Worm (Caenorhabditis elegans): ENCODE results near the gene C26B9.3.

The C26B9.3 gene

ce11 chrX:5339357-5339756, 1.3 kb downstream of the C26B9.3 start:
- TF ChIP-seq ceh-13 (GFP tag; optimal IDR thresholded peaks at IDR 0.05) (no peak), tbx-37 (GFP tag; conservative IDR thresholded peaks at IDR 0.05) (no peak), tbx-11 (GFP tag; IDR thresholded peaks at IDR 0.05) (no peak), hmbx-1 (tag; optimal IDR thresholded peaks at IDR 0.05) (no peak), flt-1 (GFP tag; IDR thresholded peaks at IDR 0.05) (no peak), hmg-4 (GFP tag; optimal IDR thresholded peaks at IDR 0.05) (no peak), pes-1 (GFP tag; IDR thresholded peaks at IDR 0.05) (no peak), B0310.2 (tag; optimal IDR thresholded peaks at IDR 0.05) (no peak), hnd-1 (tag; optimal IDR thresholded peaks at IDR 0.05) (no peak), scrt-1 (GFP tag; IDR thresholded peaks at IDR 0.05) (no peak)

ce11 chrX:5339889-5340288, 1.8 kb downstream of the C26B9.3 start, which contains the start of gene C26B9.2:
Gene C26B9.2 (plus strand): TSS chrX:5340189.
- TF ChIP-seq ceh-36 (tag; optimal IDR thresholded peaks at IDR 0.05), result no peak
- TF ChIP-seq pes-1 (GFP tag; IDR thresholded peaks at IDR 0.05), result no peak
- TF ChIP-seq aly-1 (tag; optimal IDR thresholded peaks at IDR 0.05), result no peak

ce11 chrX:5342007-5342406, 3.9 kb downstream of the C26B9.3 start, which contains the start of gene C26B9.7:
Gene C26B9.7 (plus strand): TSS chrX:5342307.
- TF ChIP-seq B0310.2 (tag; optimal IDR thresholded peaks at IDR 0.05) (no peak), ceh-13 (GFP tag; optimal IDR thresholded peaks at IDR 0.05) (no peak), tra-4 (tag; optimal IDR thresholded peaks at IDR 0.05) (no peak), F13C5.2 (tag; optimal IDR thresholded peaks at IDR 0.05) (no peak), hmg-4 (GFP tag; optimal IDR thresholded peaks at IDR 0.05) (no peak), tbx-11 (GFP tag; IDR thresholded peaks at IDR 0.05) (no peak), ceh-36 (tag; optimal IDR thresholded peaks at IDR 0.05) (no peak), hnd-1 (tag; optimal IDR thresholded peaks at IDR 0.05) (no peak)

- TF ChIP-seq hmg-4 (GFP tag; optimal IDR thresholded peaks at IDR 0.05) (no peak), tbx-37 (GFP tag; conservative IDR thresholded peaks at IDR 0.05) (no peak), sea-1 (GFP tag; conservative IDR thresholded peaks at IDR 0.05) (no peak), tra-4 (tag; optimal IDR thresholded peaks at IDR 0.05) (no peak), F13C5.2 (tag; optimal IDR thresholded peaks at IDR 0.05) (no peak), scrt-1 (GFP tag; IDR thresholded peaks at IDR 0.05) (no peak), aly-1 (tag; optimal IDR thresholded peaks at IDR 0.05) (no peak), ama-1 (optimal IDR thresholded peaks at IDR 0.05) (no peak), hnd-1 (tag; optimal IDR thresholded peaks at IDR 0.05) (no peak), B0310.2 (tag; optimal IDR thresholded peaks at IDR 0.05) (no peak), ceh-13 (GFP tag; optimal IDR thresholded peaks at IDR 0.05) (no peak), tbx-11 (GFP tag; IDR thresholded peaks at IDR 0.05) (no peak), ets-7 (tag; optimal IDR thresholded peaks at IDR 0.05) (no peak), hmbx-1 (tag; optimal IDR thresholded peaks at IDR 0.05) (no peak), ceh-36 (tag; optimal IDR thresholded peaks at IDR 0.05) (no peak), flt-1 (GFP tag; IDR thresholded peaks at IDR 0.05) (no peak), pes-1 (GFP tag; IDR thresholded peaks at IDR 0.05) (no peak)
Observed at ce11 chrX:5344287-5344686, 6.2 kb downstream of the C26B9.3 start, which contains the start of gene C26B9.1. Gene C26B9.1 (plus strand): TSS chrX:5344587.

ce11 chrX:5346303-5346702, 8.2 kb downstream of the C26B9.3 start:
- TF ChIP-seq ceh-36 (tag; optimal IDR thresholded peaks at IDR 0.05) (no peak), hmg-4 (GFP tag; optimal IDR thresholded peaks at IDR 0.05) (no peak), F13C5.2 (tag; optimal IDR thresholded peaks at IDR 0.05) (no peak), tbx-37 (GFP tag; conservative IDR thresholded peaks at IDR 0.05) (no peak), flt-1 (GFP tag; IDR thresholded peaks at IDR 0.05) (no peak), hmbx-1 (tag; optimal IDR thresholded peaks at IDR 0.05) (no peak), hnd-1 (tag; optimal IDR thresholded peaks at IDR 0.05) (no peak), B0310.2 (tag; optimal IDR thresholded peaks at IDR 0.05) (no peak), ceh-13 (GFP tag; optimal IDR thresholded peaks at IDR 0.05) (no peak), tbx-11 (GFP tag; IDR thresholded peaks at IDR 0.05) (no peak), ets-7 (tag; optimal IDR thresholded peaks at IDR 0.05) (no peak), aly-1 (tag; optimal IDR thresholded peaks at IDR 0.05) (no peak), scrt-1 (GFP tag; IDR thresholded peaks at IDR 0.05) (no peak), ama-1 (optimal IDR thresholded peaks at IDR 0.05) (no peak), tra-4 (tag; optimal IDR thresholded peaks at IDR 0.05) (no peak)

- TF ChIP-seq hmg-4 (GFP tag; optimal IDR thresholded peaks at IDR 0.05), result no peak
- TF ChIP-seq scrt-1 (GFP tag; IDR thresholded peaks at IDR 0.05), result no peak
- no peak for TF ChIP-seq hmbx-1 (tag; optimal IDR thresholded peaks at IDR 0.05)
Observed at ce11 chrX:5347856-5348255, 9.8 kb downstream of the C26B9.3 start.

ce11 chrX:5348529-5349148, 10.5 kb downstream of the C26B9.3 start, which contains the start of gene syx-3:
Gene syx-3 (plus strand): TSS chrX:5349098.
- TF ChIP-seq scrt-1 (GFP tag; IDR thresholded peaks at IDR 0.05), result no peak
- TF ChIP-seq ceh-13 (GFP tag; optimal IDR thresholded peaks at IDR 0.05), result no peak
- TF ChIP-seq tra-4 (tag; optimal IDR thresholded peaks at IDR 0.05), result no peak

ce11 chrX:5354022-5354876, 16.1 kb downstream of the C26B9.3 start, which contains the start of gene pfn-2:
Gene pfn-2 (minus strand): TSS chrX:5354072.
- peak; percentile 6 for TF ChIP-seq ceh-13 (GFP tag; optimal IDR thresholded peaks at IDR 0.05)
- TF ChIP-seq scrt-1 (GFP tag; IDR thresholded peaks at IDR 0.05), result no peak
- TF ChIP-seq F13C5.2 (tag; optimal IDR thresholded peaks at IDR 0.05), result peak; percentile 40
- TF ChIP-seq sea-1 (GFP tag; conservative IDR thresholded peaks at IDR 0.05), result no peak
- no peak for TF ChIP-seq hnd-1 (tag; optimal IDR thresholded peaks at IDR 0.05)
- TF ChIP-seq ceh-36 (tag; optimal IDR thresholded peaks at IDR 0.05), result no peak
- no peak for TF ChIP-seq ama-1 (optimal IDR thresholded peaks at IDR 0.05)
- TF ChIP-seq flt-1 (GFP tag; IDR thresholded peaks at IDR 0.05), result 0 out of 2 replicates have a peak, but pooled peaks have one; percentile 17
- TF ChIP-seq ets-7 (tag; optimal IDR thresholded peaks at IDR 0.05), result no peak
- no peak for TF ChIP-seq pes-1 (GFP tag; IDR thresholded peaks at IDR 0.05)
- peak; percentile 89 for TF ChIP-seq hmg-4 (GFP tag; optimal IDR thresholded peaks at IDR 0.05)
- no peak for TF ChIP-seq hmbx-1 (tag; optimal IDR thresholded peaks at IDR 0.05)
- TF ChIP-seq B0310.2 (tag; optimal IDR thresholded peaks at IDR 0.05), result no peak
- peak; percentile 15 for TF ChIP-seq aly-1 (tag; optimal IDR thresholded peaks at IDR 0.05)
- 0 out of 2 replicates have a peak, but pooled peaks have one; percentile 9 for TF ChIP-seq tbx-11 (GFP tag; IDR thresholded peaks at IDR 0.05)
- TF ChIP-seq tra-4 (tag; optimal IDR thresholded peaks at IDR 0.05), result no peak
- peak; percentile 52 for TF ChIP-seq tbx-37 (GFP tag; conservative IDR thresholded peaks at IDR 0.05)
